Worm (Caenorhabditis elegans) whole organism, young adult: ENCODE measurements around the gene ZK355.3.

Source experiments
- B0035.1 ChIP-seq: sonication (generic microtip); optimal IDR thresholded peaks from 2 replicates; lab custom pipeline; 2016; ENCODE audit warnings: missing genetic modification characterization, mild to moderate bottlenecking, missing compliant biosample characterization, missing genotype, missing genetic modification reagents
- B0336.3 ChIP-seq: fragments of 200-800 bp; sonication (Bioruptor generic); IDR thresholded peaks from 2 replicates; pipeline ENCODE4 v1.3.6; 2022; ENCODE audit warnings: missing genetic modification characterization, missing compliant biosample characterization
- F22D6.2 ChIP-seq: sonication (generic microtip); optimal IDR thresholded peaks from 2 replicates; lab custom pipeline; 2016; ENCODE audit warnings: mild to moderate bottlenecking, missing genetic modification characterization, missing compliant biosample characterization
- F23B12.7 ChIP-seq: sonication (generic microtip); optimal IDR thresholded peaks from 2 replicates; lab custom pipeline; 2017; ENCODE audit warnings: missing genetic modification characterization, mild to moderate bottlenecking, missing compliant biosample characterization, antibody characterized with exemption, moderate library complexity; ENCODE audit not compliant: insufficient read depth
- F52B5.7 ChIP-seq: sonication (generic microtip); optimal IDR thresholded peaks from 2 replicates; lab custom pipeline; 2016; ENCODE audit warnings: mild to moderate bottlenecking, missing genetic modification characterization, missing compliant biosample characterization
- F55B11.4 ChIP-seq: sonication (generic microtip); optimal IDR thresholded peaks from 2 replicates; lab custom pipeline; 2016; ENCODE audit warnings: missing compliant biosample characterization, missing genetic modification characterization, borderline replicate concordance; ENCODE audit not compliant: insufficient read depth
- F57C9.4 ChIP-seq: sonication (generic microtip); optimal IDR thresholded peaks from 2 replicates; lab custom pipeline; 2017; ENCODE audit warnings: mild to moderate bottlenecking, missing genetic modification characterization, missing compliant biosample characterization
- K11D2.4 ChIP-seq: fragments of 200-800 bp; sonication (Bioruptor generic); IDR thresholded peaks from 2 replicates; pipeline ENCODE4 v1.3.6; 2022; ENCODE audit warnings: missing genetic modification reagents, missing genetic modification characterization, missing compliant biosample characterization
- ama-1 ChIP-seq, 3 experiments: fragments of 150-350 bp in 1 of 3; sonication (generic microtip) in 2 of 3; optimal IDR thresholded peaks; 2 replicates each; lab custom pipeline; 2014 to 2018; ENCODE audit warnings: missing biosample characterization in 2 of 3, missing genetic modification characterization in 2 of 3, missing genetic modification reagents in 2 of 3
- attf-6 ChIP-seq: fragments of 200-800 bp; sonication (Bioruptor generic); IDR thresholded peaks from 2 replicates; pipeline ENCODE4 v1.3.6; 2022; ENCODE audit warnings: missing genetic modification reagents, missing genetic modification characterization, missing compliant biosample characterization
- ceh-79 ChIP-seq: sonication (generic microtip); optimal IDR thresholded peaks from 2 replicates; lab custom pipeline; 2017; ENCODE audit warnings: mild to moderate bottlenecking, missing genetic modification characterization, missing compliant biosample characterization
- dpl-1 ChIP-seq: fragments of 150-350 bp; optimal IDR thresholded peaks from 2 replicates; lab custom pipeline; 2014; ENCODE audit warnings: missing biosample characterization, missing genetic modification reagents, missing genetic modification characterization
- ekl-4 ChIP-seq: fragments of 200-800 bp; sonication (Bioruptor generic); IDR thresholded peaks from 2 replicates; pipeline ENCODE4 v1.3.6; 2022; ENCODE audit warnings: missing genetic modification reagents, missing genetic modification characterization, missing compliant biosample characterization
- gei-17 ChIP-seq: fragments of 200-800 bp; sonication (Bioruptor generic); optimal IDR thresholded peaks from 2 replicates; lab custom pipeline; 2018; ENCODE audit warnings: mild to moderate bottlenecking, missing genetic modification characterization, missing compliant biosample characterization
- him-1 ChIP-seq: sonication (generic microtip); optimal IDR thresholded peaks from 2 replicates; lab custom pipeline; 2016; ENCODE audit warnings: missing genotype, missing genetic modification reagents, missing genetic modification characterization, missing compliant biosample characterization
- hmg-20 ChIP-seq: fragments of 200-800 bp; sonication (Bioruptor generic); IDR thresholded peaks from 2 replicates; pipeline ENCODE4 v1.3.6; 2022; ENCODE audit warnings: missing genetic modification reagents, missing genetic modification characterization, missing compliant biosample characterization
- hrde-1 ChIP-seq: sonication (generic microtip); optimal IDR thresholded peaks from 2 replicates; lab custom pipeline; 2016; ENCODE audit warnings: missing genetic modification characterization, mild to moderate bottlenecking, missing compliant biosample characterization, moderate library complexity, missing genotype, missing genetic modification reagents, borderline replicate concordance
- hsf-1 ChIP-seq: fragments of 200-800 bp; sonication (Bioruptor generic); IDR thresholded peaks from 2 replicates; pipeline ENCODE4 v1.3.6; 2022; ENCODE audit warnings: missing genetic modification reagents, missing genetic modification characterization, missing compliant biosample characterization
- lag-1 ChIP-seq: fragments of 200-800 bp; sonication (Bioruptor generic); IDR thresholded peaks from 2 replicates; pipeline ENCODE4 v1.3.6; 2022; ENCODE audit warnings: missing genetic modification reagents, missing genetic modification characterization, missing compliant biosample characterization
- let-526 ChIP-seq: fragments of 200-800 bp; sonication (Bioruptor generic); IDR thresholded peaks from 2 replicates; pipeline ENCODE4 v1.3.6; 2022; ENCODE audit warnings: missing genetic modification reagents, missing genetic modification characterization, missing compliant biosample characterization
- lin-26 ChIP-seq: fragments of 200-800 bp; sonication (Bioruptor generic); IDR thresholded peaks from 2 replicates; pipeline ENCODE4 v1.3.6; 2022; ENCODE audit warnings: missing genetic modification reagents, missing genetic modification characterization, missing compliant biosample characterization
- lin-54 ChIP-seq: fragments of 200-800 bp; sonication (Bioruptor generic); optimal IDR thresholded peaks from 2 replicates; lab custom pipeline; 2018; ENCODE audit warnings: mild to moderate bottlenecking, missing genetic modification characterization, missing compliant biosample characterization
- lsy-27 ChIP-seq: sonication (generic microtip); optimal IDR thresholded peaks from 2 replicates; lab custom pipeline; 2017; ENCODE audit warnings: missing genetic modification characterization, mild to moderate bottlenecking, missing compliant biosample characterization, antibody characterized with exemption, missing genotype, borderline replicate concordance; ENCODE audit not compliant: insufficient read depth
- madf-10 ChIP-seq: sonication (generic microtip); optimal IDR thresholded peaks from 2 replicates; lab custom pipeline; 2016; ENCODE audit warnings: mild to moderate bottlenecking, missing genetic modification characterization, missing compliant biosample characterization
- madf-6 ChIP-seq: fragments of 200-800 bp; sonication (Bioruptor generic); IDR thresholded peaks from 2 replicates; pipeline ENCODE4 v1.3.6; 2022; ENCODE audit warnings: missing genetic modification reagents, missing genetic modification characterization, missing compliant biosample characterization
- mxl-1 ChIP-seq: sonication (generic microtip); optimal IDR thresholded peaks from 2 replicates; lab custom pipeline; 2016; ENCODE audit warnings: missing genetic modification characterization, missing compliant biosample characterization
- nfyb-1 ChIP-seq: fragments of 200-800 bp; sonication (Bioruptor generic); IDR thresholded peaks from 2 replicates; pipeline ENCODE4 v1.3.6; 2022; ENCODE audit warnings: missing genetic modification reagents, missing genetic modification characterization, missing compliant biosample characterization
- nhr-120 ChIP-seq: fragments of 200-800 bp; sonication (Bioruptor generic); IDR thresholded peaks from 2 replicates; pipeline ENCODE4 v1.3.6; 2022; ENCODE audit warnings: missing genetic modification characterization, missing compliant biosample characterization
- nhr-90 ChIP-seq: sonication (generic microtip); optimal IDR thresholded peaks from 2 replicates; lab custom pipeline; 2016; ENCODE audit warnings: missing genotype, mild to moderate bottlenecking, missing genetic modification characterization, missing compliant biosample characterization
- rec-8 ChIP-seq, 2 experiments: sonication (generic microtip); optimal IDR thresholded peaks; 2 replicates each; lab custom pipeline; 2016; ENCODE audit warnings: mild to moderate bottlenecking in 2 of 2, missing genetic modification characterization in 2 of 2, missing genetic modification reagents in 2 of 2, missing genotype in 2 of 2, missing biosample characterization in 1 of 2, missing compliant biosample characterization in 1 of 2, moderate library complexity in 1 of 2
- rpc-1 ChIP-seq, 2 experiments: fragments of 150-350 bp in 1 of 2; sonication (generic microtip) in 1 of 2; optimal IDR thresholded peaks; 2 replicates each; lab custom pipeline; 2014 to 2018; ENCODE audit warnings: missing biosample characterization in 1 of 2, missing genetic modification characterization in 1 of 2, missing genetic modification reagents in 1 of 2, missing genotype in 1 of 2
- sea-2 ChIP-seq: fragments of 200-800 bp; sonication (Bioruptor generic); IDR thresholded peaks from 2 replicates; pipeline ENCODE4 v1.3.6; 2022; ENCODE audit warnings: missing genetic modification characterization, missing compliant biosample characterization
- snpc-1.3 ChIP-seq: sonication (generic microtip); optimal IDR thresholded peaks from 2 replicates; lab custom pipeline; 2017; ENCODE audit warnings: missing genetic modification characterization, mild to moderate bottlenecking, missing compliant biosample characterization, antibody characterized with exemption, moderate library complexity, missing genotype, missing genetic modification reagents; ENCODE audit not compliant: insufficient read depth
- snpc-3.4 ChIP-seq: sonication (generic microtip); optimal IDR thresholded peaks from 2 replicates; lab custom pipeline; 2017; ENCODE audit warnings: missing genetic modification characterization, mild to moderate bottlenecking, missing compliant biosample characterization, antibody characterized with exemption, moderate library complexity, missing genotype, missing genetic modification reagents
- snpc-4 ChIP-seq, 5 experiments: fragments of 150-350 bp in 1 of 5; sonication (generic microtip) in 4 of 5; optimal IDR thresholded peaks; 2 replicates each; lab custom pipeline; 2014 to 2018; ENCODE audit warnings: missing genetic modification characterization in 5 of 5, missing biosample characterization in 3 of 5, antibody characterized with exemption in 2 of 5, mild to moderate bottlenecking in 2 of 5, missing compliant biosample characterization in 2 of 5, missing genotype in 2 of 5, moderate library complexity in 2 of 5, missing genetic modification reagents in 1 of 5
- tbx-9 ChIP-seq: sonication (generic microtip); optimal IDR thresholded peaks from 2 replicates; lab custom pipeline; 2016; ENCODE audit warnings: borderline replicate concordance, missing genetic modification characterization, inconsistent platforms, missing compliant biosample characterization
- unc-62 ChIP-seq: fragments of 150-350 bp; optimal IDR thresholded peaks from 2 replicates; lab custom pipeline; 2014; ENCODE audit warnings: missing biosample characterization, missing genetic modification reagents, missing genetic modification characterization
- xnd-1 ChIP-seq: sonication (generic microtip); optimal IDR thresholded peaks from 2 replicates; lab custom pipeline; 2016; ENCODE audit warnings: missing genotype, missing genetic modification reagents, missing genetic modification characterization, missing compliant biosample characterization
- zim-3 ChIP-seq: sonication (generic microtip); optimal IDR thresholded peaks from 2 replicates; lab custom pipeline; 2017; ENCODE audit warnings: mild to moderate bottlenecking, missing genetic modification characterization, moderate library complexity, missing compliant biosample characterization
- ztf-3 ChIP-seq: fragments of 200-800 bp; sonication (Bioruptor generic); optimal IDR thresholded peaks from 2 replicates; lab custom pipeline; 2018; ENCODE audit warnings: mild to moderate bottlenecking, missing genetic modification characterization, missing compliant biosample characterization
- ztf-6 ChIP-seq: fragments of 200-800 bp; sonication (Bioruptor generic); IDR thresholded peaks from 2 replicates; pipeline ENCODE4 v1.3.6; 2022; ENCODE audit warnings: missing genetic modification reagents, missing genetic modification characterization, missing compliant biosample characterization

Gene ZK355.3

ce11 chrII:2901158-2901557 lies 26.3 kb downstream of the ZK355.3 start:
- TF ChIP-seq B0035.1 (tag; lab: Kevin White, UChicago) (no peak), sea-2 (GFP tag; lab: Robert Waterston, UW) (no peak), madf-10 (no peak), dpl-1 (no peak), F55B11.4 (tag; lab: Kevin White, UChicago) (no peak), let-526 (GFP tag; lab: Robert Waterston, UW) (no peak), snpc-1.3 (tag; lab: Kevin White, UChicago) (no peak), hmg-20 (GFP tag; lab: Robert Waterston, UW) (no peak), F52B5.7 (tag; lab: Kevin White, UChicago) (no peak), ztf-3 (GFP tag; lab: Kevin White, UChicago) (no peak), snpc-4 (GFP tag; optimal IDR thresholded peaks at IDR 0.05; lab: Kevin White, UChicago) (no peak), snpc-4 (tag; optimal IDR thresholded peaks at IDR 0.05; lab: Kevin White, UChicago) (no peak), unc-62 (no peak), F57C9.4 (tag; lab: Kevin White, UChicago) (no peak), gei-17 (GFP tag; lab: Kevin White, UChicago) (no peak), nhr-90 (tag; lab: Kevin White, UChicago) (no peak)

ce11 chrII:2900248-2900647 lies 27.2 kb downstream of the ZK355.3 start, which contains the start of gene ubc-26:
Gene ubc-26, minus strand, starts transcription at chrII:2900348.
- no peak for TF ChIP-seq nhr-120
- TF ChIP-seq ama-1 (optimal IDR thresholded peaks at IDR 0.05; lab: Kevin White, UChicago) = no peak
- TF ChIP-seq ama-1 (GFP tag; optimal IDR thresholded peaks at IDR 0.05; lab: Kevin White, UChicago) = no peak
- TF ChIP-seq madf-6 = no peak
- no peak for TF ChIP-seq ztf-3 (GFP tag; lab: Kevin White, UChicago)
- no peak for TF ChIP-seq K11D2.4 (GFP tag; lab: Robert Waterston, UW)
- TF ChIP-seq ekl-4 (GFP tag; lab: Robert Waterston, UW) = no peak
- no peak for TF ChIP-seq lag-1 (GFP tag; lab: Robert Waterston, UW)
- no peak for TF ChIP-seq F22D6.2 (tag; lab: Kevin White, UChicago)
- TF ChIP-seq him-1 (tag; lab: Kevin White, UChicago) = no peak
- TF ChIP-seq lin-26 = no peak
- TF ChIP-seq nfyb-1 = no peak
- no peak for TF ChIP-seq ztf-6 (GFP tag; lab: Robert Waterston, UW)
- no peak for TF ChIP-seq zim-3 (tag; lab: Kevin White, UChicago)
- no peak for TF ChIP-seq rec-8 (tag; optimal IDR thresholded peaks at IDR 0.05; lab: Kevin White, UChicago)

ce11 chrII:2894295-2894694 lies 33.1 kb downstream of the ZK355.3 start, which contains the start of gene sqv-2:
Gene sqv-2, minus strand, starts transcription at chrII:2894395.
- TF ChIP-seq hrde-1 (tag; lab: Kevin White, UChicago) (no peak), F23B12.7 (tag; lab: Kevin White, UChicago) (no peak), B0336.3 (GFP tag; lab: Robert Waterston, UW) (no peak), attf-6 (GFP tag; lab: Robert Waterston, UW) (no peak)

ce11 chrII:2888957-2889630 lies 38.3 kb downstream of the ZK355.3 start, which contains the start of gene pinn-1:
Gene pinn-1, minus strand, starts transcription at chrII:2889007.
- TF ChIP-seq hsf-1 (GFP tag; lab: Robert Waterston, UW) (peak; percentile 66; the same call in 1 of the 2 replicates), rpc-1 (optimal IDR thresholded peaks at IDR 0.05; lab: Kevin White, UChicago) (no peak), rpc-1 (tag; optimal IDR thresholded peaks at IDR 0.05; lab: Kevin White, UChicago) (no peak), ceh-79 (tag; lab: Kevin White, UChicago) (peak; percentile 59), madf-10 (peak; percentile 69), rec-8 (tag; optimal IDR thresholded peaks at IDR 0.05; lab: Kevin White, UChicago) (peak; percentile 28 to 56), lin-54 (GFP tag; lab: Kevin White, UChicago) (peak; percentile 81), snpc-3.4 (peak; percentile 31), xnd-1 (tag; lab: Kevin White, UChicago) (peak; percentile 37), nfyb-1 (peak; percentile 92), lsy-27 (tag; lab: Kevin White, UChicago) (no peak), mxl-1 (tag; lab: Kevin White, UChicago) (no peak), ztf-6 (GFP tag; lab: Robert Waterston, UW) (0 out of 2 replicates have a peak, but pooled peaks have one; percentile 44), F22D6.2 (tag; lab: Kevin White, UChicago) (peak; percentile 66), tbx-9 (tag; lab: Kevin White, UChicago) (no peak)
